Worm (Caenorhabditis elegans): ENCODE measurements around the gene C30H6.5.

The C30H6.5 gene

DNA sequence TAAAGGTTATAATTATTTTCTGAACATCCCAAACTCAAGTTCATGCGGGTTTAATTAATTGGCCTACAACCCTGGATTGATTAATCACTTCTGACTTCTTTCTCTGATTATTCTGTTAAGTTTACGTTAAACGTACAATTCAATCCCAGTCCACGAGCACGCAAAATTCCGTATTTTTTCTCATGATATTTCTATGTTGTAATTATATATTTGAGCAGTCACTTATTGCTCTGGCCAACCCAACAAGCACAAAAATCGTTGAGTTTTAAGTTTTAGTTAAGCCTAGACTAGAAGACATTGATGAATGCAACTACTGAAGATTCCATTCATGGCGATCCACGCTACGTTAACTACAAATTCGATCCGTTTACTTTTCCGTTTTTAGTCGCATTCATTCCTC is 24.3 kb downstream of the C30H6.5 start, which contains the start of gene sru-15:
TSS of gene sru-15 (plus strand) at position 301 of the 400 bp plus-strand sequence.
- TF ChIP-seq zfh-2 (GFP tag; conservative IDR thresholded peaks at IDR 0.05) (no peak), gei-17 (GFP tag; optimal IDR thresholded peaks at IDR 0.05) (no peak), nhr-27 (tag; optimal IDR thresholded peaks at IDR 0.05) (no peak), Y95B8A.8 (GFP tag; IDR thresholded peaks at IDR 0.05) (no peak), ZK185.1 (tag; optimal IDR thresholded peaks at IDR 0.05; ENCODE audit: poor library complexity, severe bottlenecking) (no peak), ztf-18 (tag; optimal IDR thresholded peaks at IDR 0.05) (no peak), nhr-179 (tag; optimal IDR thresholded peaks at IDR 0.05) (no peak), B0336.3 (GFP tag; IDR thresholded peaks at IDR 0.05) (no peak), T26A5.8 (tag; optimal IDR thresholded peaks at IDR 0.05) (no peak), snpc-3.4 (tag; optimal IDR thresholded peaks at IDR 0.05) (no peak), K11D2.4 (GFP tag; IDR thresholded peaks at IDR 0.05) (no peak), egl-44 (GFP tag; IDR thresholded peaks at IDR 0.05) (no peak), rec-8 (tag; optimal IDR thresholded peaks at IDR 0.05) (no peak), pbrm-1 (GFP tag; IDR thresholded peaks at IDR 0.05) (no peak), mes-4 (tag; optimal IDR thresholded peaks at IDR 0.05) (no peak), ccch-3 (GFP tag; optimal IDR thresholded peaks at IDR 0.05) (no peak)

ce11 chrIV:17399455-17399854 is 27.9 kb downstream of the C30H6.5 start, which contains the start of gene T02D1.4:
Gene T02D1.4 (plus strand): TSS chrIV:17399755.
- TF ChIP-seq T07F8.4 (tag; optimal IDR thresholded peaks at IDR 0.05) (no peak), ztf-22 (GFP tag; optimal IDR thresholded peaks at IDR 0.05) (no peak), efl-1 (GFP tag; optimal IDR thresholded peaks at IDR 0.05) (no peak), bed-2 (GFP tag; IDR thresholded peaks at IDR 0.05) (no peak), K11D2.4 (GFP tag; IDR thresholded peaks at IDR 0.05) (no peak), Y53F4B.3 (GFP tag; IDR thresholded peaks at IDR 0.05) (no peak)

DNA sequence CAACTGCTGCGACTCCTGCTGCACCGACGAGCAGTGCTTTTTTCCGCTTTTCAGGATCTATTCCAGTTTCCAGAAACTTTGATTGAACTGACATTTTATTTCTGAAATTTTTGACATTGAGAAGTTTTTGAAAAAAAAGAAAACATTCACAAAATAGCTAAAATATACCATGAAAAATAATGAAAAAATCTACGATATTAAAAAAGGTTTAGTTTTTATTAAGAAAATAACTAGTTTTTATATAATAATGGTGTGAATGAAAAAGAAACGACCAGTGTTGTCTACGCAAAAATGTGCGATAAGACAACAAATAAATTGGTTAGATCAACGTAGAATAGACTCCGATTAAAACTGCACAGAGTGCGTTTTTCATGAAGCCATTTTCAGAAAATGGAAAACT is 34.0 kb downstream of the C30H6.5 start, which contains the start of gene pmp-4:
TSS of gene pmp-4 (minus strand) at position 101 of the 400 bp plus-strand sequence.
- no peak for TF ChIP-seq dpl-1 (GFP tag; optimal IDR thresholded peaks at IDR 0.05)
- TF ChIP-seq nhr-80 (tag; optimal IDR thresholded peaks at IDR 0.05), result peak; percentile 54

DNA sequence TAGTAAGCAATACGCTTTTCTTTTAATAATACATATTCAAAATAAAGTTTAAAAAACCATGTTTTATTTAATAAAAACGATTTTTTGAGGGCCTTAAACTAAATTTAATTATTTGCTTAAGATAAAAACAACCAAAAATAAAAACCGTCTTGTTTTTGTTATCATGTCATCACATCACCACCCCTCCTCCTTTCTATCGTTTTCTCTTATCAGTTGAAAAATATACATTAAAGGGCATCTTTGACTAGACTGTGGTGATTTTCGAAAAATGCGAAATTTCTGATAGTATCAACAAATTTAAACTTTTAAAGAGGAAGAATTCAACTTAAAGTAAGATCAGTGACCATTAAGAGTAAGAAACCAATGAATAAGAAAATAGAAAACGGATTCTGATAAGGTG is 34.5 kb downstream of the C30H6.5 start:
- TF ChIP-seq F33H1.4 (GFP tag; IDR thresholded peaks at IDR 0.05) (no peak), attf-5 (GFP tag; optimal IDR thresholded peaks at IDR 0.05) (no peak), dpl-1 (GFP tag; optimal IDR thresholded peaks at IDR 0.05) (no peak), mel-28 (tag; optimal IDR thresholded peaks at IDR 0.05; ENCODE audit: borderline replicate concordance) (no peak), sdz-38 (tag; optimal IDR thresholded peaks at IDR 0.05) (no peak), F10E7.11 (tag; optimal IDR thresholded peaks at IDR 0.05) (no peak), snpc-3.4 (tag; optimal IDR thresholded peaks at IDR 0.05) (no peak), sptf-2 (GFP tag; optimal IDR thresholded peaks at IDR 0.05) (no peak), attf-3 (GFP tag; conservative IDR thresholded peaks at IDR 0.05) (no peak), ceh-40 (GFP tag; IDR thresholded peaks at IDR 0.05) (no peak), snpc-1.3 (tag; optimal IDR thresholded peaks at IDR 0.05; ENCODE audit: insufficient read depth) (no peak), sea-2 (GFP tag; IDR thresholded peaks at IDR 0.05) (no peak), B0336.3 (GFP tag; IDR thresholded peaks at IDR 0.05) (no peak), nhr-120 (GFP tag; IDR thresholded peaks at IDR 0.05) (no peak), madf-10 (tag; optimal IDR thresholded peaks at IDR 0.05) (no peak), mes-4 (tag; optimal IDR thresholded peaks at IDR 0.05) (no peak), hlh-12 (tag; optimal IDR thresholded peaks at IDR 0.05) (no peak), F49E8.2 (tag; optimal IDR thresholded peaks at IDR 0.05; ENCODE audit: insufficient read depth) (no peak)
